Worm (Caenorhabditis elegans) whole organism, L1 larva: ENCODE data around the gene abcf-2.
A peak's percentile ranks its signal among the peaks of the same experiment; 100 is the strongest.

Experiments
- Y116A8C.19 ChIP-seq: sonication (generic microtip); optimal IDR thresholded peaks from 2 replicates; lab custom pipeline; 2016; ENCODE audit warnings: missing compliant biosample characterization, missing genetic modification characterization, borderline replicate concordance
- ceh-63 ChIP-seq: fragments of 200-800 bp; sonication (Bioruptor generic); optimal IDR thresholded peaks from 2 replicates; lab custom pipeline; 2018; ENCODE audit warnings: mild to moderate bottlenecking, missing genetic modification characterization, missing compliant biosample characterization
- ceh-90 ChIP-seq: sonication (generic microtip); optimal IDR thresholded peaks from 2 replicates; lab custom pipeline; 2016; ENCODE audit warnings: missing genetic modification characterization, missing compliant biosample characterization
- isw-1 ChIP-seq: fragments of 200-800 bp; sonication (Bioruptor generic); IDR thresholded peaks from 2 replicates; pipeline ENCODE4 v1.3.6; 2022; ENCODE audit warnings: missing genetic modification characterization, missing compliant biosample characterization
- lin-13 ChIP-seq: fragments of 150-350 bp; optimal IDR thresholded peaks from 2 replicates; lab custom pipeline; 2014; ENCODE audit warnings: missing biosample characterization, missing genetic modification reagents, missing genetic modification characterization
- lin-35 ChIP-seq, 2 experiments: fragments of 150-350 bp; optimal IDR thresholded peaks; 2 replicates each; lab custom pipeline; 2014; ENCODE audit warnings: missing biosample characterization in 2 of 2, missing genetic modification characterization in 2 of 2, missing genetic modification reagents in 2 of 2
- lin-39 ChIP-seq: fragments of 150-350 bp; optimal IDR thresholded peaks from 2 replicates; lab custom pipeline; 2014; ENCODE audit warnings: missing biosample characterization, missing genetic modification reagents, missing genetic modification characterization
- mab-9 ChIP-seq: fragments of 200-800 bp; sonication (Bioruptor generic); IDR thresholded peaks from 2 replicates; pipeline ENCODE4 v1.3.6; 2022; ENCODE audit warnings: missing genetic modification reagents, missing genetic modification characterization, missing compliant biosample characterization
- mdl-1 ChIP-seq, 2 experiments: fragments of 150-350 bp; optimal IDR thresholded peaks; 2 replicates each; lab custom pipeline; 2014 to 2017; ENCODE audit warnings: missing biosample characterization in 2 of 2, missing genetic modification characterization in 2 of 2, inconsistent platforms in 1 of 2
- mep-1 ChIP-seq: fragments of 150-350 bp; optimal IDR thresholded peaks from 2 replicates; lab custom pipeline; 2014; ENCODE audit warnings: missing biosample characterization, missing genetic modification characterization
- nhr-28 ChIP-seq: fragments of 150-350 bp; optimal IDR thresholded peaks from 2 replicates; lab custom pipeline; 2014; ENCODE audit warnings: missing biosample characterization, missing genetic modification characterization
- nhr-84 ChIP-seq: sonication (generic microtip); optimal IDR thresholded peaks from 2 replicates; lab custom pipeline; 2017; ENCODE audit warnings: missing biosample characterization, missing genetic modification characterization
- ztf-11 ChIP-seq, 2 experiments: sonication (generic microtip); optimal IDR thresholded peaks; 2 replicates each; lab custom pipeline; 2016 to 2017; ENCODE audit warnings: missing genetic modification characterization in 2 of 2, missing biosample characterization in 1 of 2, missing compliant biosample characterization in 1 of 2
- ztf-4 ChIP-seq: fragments of 150-350 bp; optimal IDR thresholded peaks from 2 replicates; lab custom pipeline; 2014; ENCODE audit warnings: missing biosample characterization, missing genetic modification characterization

DNA sequence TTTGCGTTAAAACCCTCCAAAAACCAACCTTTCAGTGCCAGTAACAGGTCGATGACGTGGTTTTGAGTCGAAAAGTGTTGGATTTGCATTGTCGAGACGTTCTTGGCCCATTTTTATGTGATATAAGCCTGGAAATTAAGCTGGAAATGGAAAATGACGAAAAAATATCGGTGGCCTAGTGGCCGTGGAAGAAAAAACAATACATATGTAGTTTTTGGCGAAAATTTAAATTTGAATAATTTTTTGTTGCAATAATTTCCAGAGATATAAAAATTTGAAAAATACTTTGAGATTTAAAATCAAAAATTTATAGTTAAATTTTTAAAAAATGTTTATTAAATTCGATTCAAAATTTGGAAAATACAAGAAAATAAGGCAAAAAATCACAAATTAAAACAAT, 22.6 kb downstream of the abcf-2 start, which contains the start of gene ciao-2B:
- TF ChIP-seq isw-1 (GFP tag; lab: Robert Waterston, UW): 0 out of 2 replicates have a peak, but pooled peaks have one; percentile 22
- TF ChIP-seq lin-13 (GFP tag; lab: Kevin White, UChicago): no peak
- TF ChIP-seq nhr-28 (tag; lab: Kevin White, UChicago): no peak
- no peak for TF ChIP-seq Y116A8C.19
- peak in 1 of 2 experiments; percentile 47 for TF ChIP-seq ztf-11 (tag; optimal IDR thresholded peaks at IDR 0.05; lab: Kevin White, UChicago)
- peak; percentile 87 to 93 for TF ChIP-seq lin-35 (GFP tag; optimal IDR thresholded peaks at IDR 0.05; lab: Kevin White, UChicago)
- TF ChIP-seq lin-39 (tag; lab: Kevin White, UChicago): peak; percentile 20
- no peak for TF ChIP-seq ztf-4
- no peak for TF ChIP-seq nhr-84 (tag; lab: Kevin White, UChicago)
- peak; percentile 0 for TF ChIP-seq mep-1 (tag; lab: Kevin White, UChicago)
- TF ChIP-seq mab-9: no peak
- TF ChIP-seq mdl-1 (tag; optimal IDR thresholded peaks at IDR 0.05; lab: Kevin White, UChicago): no peak
- TF ChIP-seq ceh-63 (GFP tag; lab: Kevin White, UChicago): no peak
- peak; percentile 83 for TF ChIP-seq ceh-90 (tag; lab: Kevin White, UChicago)
